Fruit fly (Drosophila melanogaster) whole organism, pupa: Measurements from ENCODE around the gene CG10948.
A peak's percentile ranks its signal among the peaks of the same experiment; 100 is the strongest.

Experiments used
- CG10348 ChIP-seq: fragments of 200-800 bp; sonication (Bioruptor generic); IDR thresholded peaks from 2 replicates; pipeline ENCODE4 v1.3.6; 2022; ENCODE audit warnings: missing biosample characterization, missing genetic modification characterization
- CG12605 ChIP-seq: fragments of 200-800 bp; sonication (Bioruptor generic); IDR thresholded peaks from 2 replicates; pipeline ENCODE4 v1.3.6; 2022; ENCODE audit warnings: missing biosample characterization, missing genetic modification characterization
- CG13204 ChIP-seq: fragments of 200-800 bp; sonication (Bioruptor generic); optimal IDR thresholded peaks from 2 replicates; lab custom pipeline; 2018; ENCODE audit warnings: missing biosample characterization, mild to moderate bottlenecking, missing genetic modification characterization, moderate library complexity
- CG14655 ChIP-seq: fragments of 200-800 bp; sonication (Bioruptor generic); optimal IDR thresholded peaks from 3 replicates; lab custom pipeline; 2017; ENCODE audit warnings: mild to moderate bottlenecking, missing biosample characterization, missing genetic modification reagents, missing genetic modification characterization
- CG15710 ChIP-seq: fragments of 200-800 bp; sonication (Bioruptor generic); optimal IDR thresholded peaks from 2 replicates; lab custom pipeline; 2018; ENCODE audit warnings: missing biosample characterization, mild to moderate bottlenecking, missing genetic modification characterization, moderate library complexity
- CG17806 ChIP-seq: fragments of 200-800 bp; sonication (Bioruptor generic); optimal IDR thresholded peaks from 2 replicates; lab custom pipeline; 2018; ENCODE audit warnings: missing biosample characterization, mild to moderate bottlenecking, missing genetic modification characterization, moderate library complexity
- CG32121 ChIP-seq: fragments of 200-800 bp; sonication (Bioruptor generic); IDR thresholded peaks from 2 replicates; pipeline ENCODE4 v1.3.6; 2022; ENCODE audit warnings: missing biosample characterization, missing genetic modification characterization
- CG34367 ChIP-seq: fragments of 200-800 bp; sonication (Bioruptor generic); optimal IDR thresholded peaks from 2 replicates; lab custom pipeline; 2018; ENCODE audit warnings: missing biosample characterization, mild to moderate bottlenecking, missing genetic modification characterization
- CG4496 ChIP-seq: fragments of 200-800 bp; sonication (Bioruptor generic); IDR thresholded peaks from 3 replicates; pipeline ENCODE4 v1.3.6; 2022; ENCODE audit warnings: missing biosample characterization, missing genetic modification characterization
- CG8159 ChIP-seq: fragments of 200-800 bp; sonication (Bioruptor generic); optimal IDR thresholded peaks from 3 replicates; lab custom pipeline; 2018; ENCODE audit warnings: missing biosample characterization, mild to moderate bottlenecking, missing genetic modification characterization, moderate library complexity
- CG8301 ChIP-seq: fragments of 200-800 bp; sonication (Bioruptor generic); optimal IDR thresholded peaks from 2 replicates; lab custom pipeline; 2018; ENCODE audit warnings: missing biosample characterization, mild to moderate bottlenecking, missing genetic modification characterization
- CG9948 ChIP-seq: fragments of 200-800 bp; sonication (Bioruptor generic); optimal IDR thresholded peaks from 2 replicates; lab custom pipeline; 2018; ENCODE audit warnings: missing biosample characterization, mild to moderate bottlenecking, missing genetic modification characterization, moderate library complexity
- D1 ChIP-seq: fragments of 200-800 bp; sonication (Bioruptor generic); optimal IDR thresholded peaks from 2 replicates; lab custom pipeline; 2018; ENCODE audit warnings: missing biosample characterization, mild to moderate bottlenecking, missing genetic modification characterization, moderate library complexity
- EcR ChIP-seq: fragments of 200-800 bp; sonication (Bioruptor generic); optimal IDR thresholded peaks from 3 replicates; lab custom pipeline; 2019; ENCODE audit warnings: missing biosample characterization, missing genetic modification characterization, mild to moderate bottlenecking, moderate library complexity, missing genetic modification reagents
- Ets98B ChIP-seq: fragments of 200-800 bp; sonication (Bioruptor generic); IDR thresholded peaks from 2 replicates; pipeline ENCODE4 v1.3.6; 2022; ENCODE audit warnings: missing biosample characterization, missing genetic modification characterization
- Pif1A ChIP-seq: fragments of 200-800 bp; sonication (Bioruptor generic); optimal IDR thresholded peaks from 3 replicates; lab custom pipeline; 2016; ENCODE audit warnings: missing biosample characterization, missing genetic modification characterization
- Pif1B ChIP-seq: fragments of 200-800 bp; sonication (Bioruptor generic); optimal IDR thresholded peaks from 3 replicates; lab custom pipeline; 2016; ENCODE audit warnings: missing biosample characterization, missing genetic modification characterization
- Snoo ChIP-seq: fragments of 200-800 bp; sonication (Bioruptor generic); optimal IDR thresholded peaks from 3 replicates; lab custom pipeline; 2017; ENCODE audit warnings: missing biosample characterization, mild to moderate bottlenecking, missing genetic modification characterization, inconsistent platforms
- fd96Ca ChIP-seq: fragments of 200-800 bp; sonication (Bioruptor generic); IDR thresholded peaks from 3 replicates; pipeline ENCODE4 v1.3.6; 2022; ENCODE audit warnings: missing biosample characterization, missing genetic modification characterization
- rn ChIP-seq: fragments of 200-800 bp; sonication (Bioruptor generic); IDR thresholded peaks from 2 replicates; pipeline ENCODE4 v1.3.6; 2022; ENCODE audit warnings: missing biosample characterization, missing genetic modification characterization

The CG10948 gene

DNA sequence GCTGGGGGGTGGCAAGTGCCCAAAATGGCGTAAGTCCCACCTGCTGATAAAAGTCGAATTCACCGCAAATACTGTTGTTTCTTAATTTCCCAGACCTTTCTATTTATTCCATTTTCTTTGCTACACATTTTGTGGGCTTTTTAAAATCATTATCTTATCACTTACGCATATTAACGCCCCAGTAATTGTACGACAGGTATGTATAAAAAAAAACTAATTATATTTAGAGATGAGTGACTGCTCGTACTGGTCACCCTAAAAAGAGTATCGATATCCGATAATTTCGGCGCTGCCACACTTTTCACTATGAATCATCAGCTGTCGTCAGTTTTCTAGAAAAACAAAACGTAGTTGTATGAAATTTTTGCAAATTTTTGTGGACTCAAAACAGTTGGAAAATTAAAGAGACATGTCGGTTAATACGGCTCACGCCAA, at the start of gene CG10948, which contains the start of gene Wbp2:
CG10948 (minus strand) TSS at position 251 of the 435 bp plus-strand sequence.
Wbp2 (plus strand) TSS at position 299 of the 435 bp plus-strand sequence.
- no peak for TF ChIP-seq CG9948 (tag; lab: Kevin White, UChicago)
- TF ChIP-seq CG8159 (tag; lab: Kevin White, UChicago) = no peak
- no peak for TF ChIP-seq CG34367
- TF ChIP-seq Snoo = peak; percentile 36
- TF ChIP-seq Pif1B (GFP tag; lab: Kevin White, UChicago) = no peak
- peak; percentile 62 for TF ChIP-seq CG4496 (GFP tag; lab: Robert Waterston, UW)

DNA sequence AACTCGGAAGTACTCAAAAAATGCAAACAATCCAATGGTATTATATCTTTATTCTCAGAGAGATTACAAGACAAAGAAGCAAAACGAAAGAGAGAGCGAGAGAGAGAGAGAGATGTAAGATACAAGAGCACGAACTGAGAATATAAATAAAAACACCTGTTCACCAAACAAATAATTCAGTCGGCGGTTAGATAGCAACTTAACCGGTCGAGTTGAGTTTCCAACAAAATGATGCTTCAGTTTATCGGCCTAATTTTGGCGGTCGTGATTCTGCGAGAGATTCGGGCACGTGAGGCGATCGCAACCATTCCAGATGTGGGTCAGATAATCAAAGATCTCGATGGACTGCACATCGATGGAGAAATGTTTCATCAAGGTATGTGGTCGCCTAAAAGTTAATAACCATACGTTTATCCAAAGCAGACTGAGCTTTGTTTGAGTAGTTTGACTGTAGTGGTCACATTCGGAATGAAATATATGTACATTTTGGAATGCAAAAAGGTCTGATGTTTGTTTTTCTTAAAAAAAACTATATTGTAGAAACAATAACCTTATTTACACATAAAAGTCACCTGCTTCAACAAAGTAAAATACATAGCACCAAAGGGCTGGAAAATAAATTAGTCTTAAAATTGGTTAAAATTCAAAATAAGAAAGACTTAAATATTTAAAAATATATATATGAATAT, 42.7 kb upstream of the CG10948 start, which contains the start of gene CG14118:
CG14118 (plus strand) TSS at position 174 of the 689 bp plus-strand sequence.
- TF ChIP-seq CG8159 (tag; lab: Kevin White, UChicago) (no peak), CG34367 (no peak), D1 (tag; lab: Kevin White, UChicago) (no peak), Pif1A (GFP tag; lab: Kevin White, UChicago) (no peak), fd96Ca (GFP tag; lab: Robert Waterston, UW) (no peak), CG13204 (GFP tag; lab: Kevin White, UChicago) (no peak)

DNA sequence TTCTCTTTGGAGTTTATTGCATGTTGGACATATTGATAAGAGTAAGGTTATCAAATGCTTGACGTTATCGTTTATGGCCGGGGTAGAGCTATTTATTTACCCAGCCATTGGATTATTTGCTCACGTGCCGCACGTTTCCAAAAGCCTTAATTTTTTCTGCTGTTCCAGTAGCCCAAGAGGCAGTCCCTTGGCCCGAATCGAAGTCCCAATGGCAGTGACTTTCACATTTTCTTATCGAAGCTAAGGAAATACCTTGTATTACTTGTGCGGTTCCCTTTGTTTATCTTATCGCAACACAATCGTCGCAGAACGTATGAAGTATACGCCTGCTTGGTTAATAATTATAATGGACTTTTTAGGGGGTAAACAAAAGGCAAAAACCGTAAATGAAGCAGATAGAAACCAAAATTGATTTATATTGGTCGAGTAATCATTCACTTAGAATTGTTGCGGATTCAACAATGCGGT, 39.5 kb upstream of the CG10948 start, which contains the start of gene CG43894:
CG43894 (plus strand) TSS at position 418 of the 468 bp plus-strand sequence.
- TF ChIP-seq CG8159 (tag; lab: Kevin White, UChicago) (no peak), CG13204 (GFP tag; lab: Kevin White, UChicago) (no peak), CG32121 (GFP tag; lab: Robert Waterston, UW) (no peak), EcR (GFP tag; lab: Kevin White, UChicago) (no peak), D1 (tag; lab: Kevin White, UChicago) (no peak), CG34367 (no peak), Pif1B (GFP tag; lab: Kevin White, UChicago) (no peak), CG12605 (GFP tag; lab: Robert Waterston, UW) (no peak), CG15710 (no peak), CG10348 (GFP tag; lab: Robert Waterston, UW) (no peak), Ets98B (GFP tag; lab: Robert Waterston, UW) (no peak), Snoo (no peak)

DNA sequence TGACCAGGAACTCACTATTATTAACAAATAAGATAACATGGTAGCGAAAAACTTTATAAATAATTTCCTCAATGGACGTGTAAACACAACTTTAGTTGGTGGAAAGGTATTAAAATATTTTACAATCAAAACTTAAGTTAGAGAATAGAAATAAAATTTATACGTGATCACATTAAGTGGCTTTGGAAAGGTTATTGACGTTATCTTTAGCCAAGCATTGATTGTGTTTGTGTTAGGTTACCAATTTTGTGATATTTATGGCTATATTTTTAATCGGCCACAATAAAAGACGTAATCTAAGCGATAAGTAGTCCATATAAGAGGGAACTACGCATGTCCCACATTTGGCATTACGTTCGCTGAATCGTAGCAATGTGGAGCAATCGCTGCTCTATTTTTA, 34.8 kb upstream of the CG10948 start, which contains the start of gene CG14120:
CG14120 (plus strand) TSS at position 360 of the 400 bp plus-strand sequence.
- no peak for TF ChIP-seq EcR (GFP tag; lab: Kevin White, UChicago)
- no peak for TF ChIP-seq CG14655 (GFP tag; lab: Kevin White, UChicago)
- no peak for TF ChIP-seq Snoo
- TF ChIP-seq CG8159 (tag; lab: Kevin White, UChicago) = no peak
- TF ChIP-seq CG12605 (GFP tag; lab: Robert Waterston, UW) = no peak
- TF ChIP-seq CG17806 (tag; lab: Kevin White, UChicago) = no peak
- no peak for TF ChIP-seq CG34367
- TF ChIP-seq CG9948 (tag; lab: Kevin White, UChicago) = no peak

DNA sequence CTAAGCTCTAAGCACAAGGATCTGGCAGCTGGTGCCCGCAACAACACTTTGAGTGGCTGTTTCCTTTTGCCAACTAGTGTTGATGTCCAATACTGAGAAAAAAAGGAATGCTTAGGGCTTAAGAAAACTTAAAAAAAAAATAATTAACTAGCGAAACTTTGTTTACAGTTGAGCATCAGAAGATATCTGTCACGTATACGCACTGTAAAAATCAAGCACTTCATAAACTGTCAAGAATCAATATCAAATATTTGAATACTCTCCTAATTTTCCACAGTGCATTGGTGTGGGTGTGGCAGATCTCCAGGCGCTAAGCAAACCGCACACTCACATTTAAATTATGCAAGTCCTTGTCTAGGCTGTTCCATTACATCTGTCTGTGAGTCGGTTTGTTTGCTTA, 24.3 kb upstream of the CG10948 start:
- TF ChIP-seq D1 (tag; lab: Kevin White, UChicago) = no peak
- TF ChIP-seq Pif1A (GFP tag; lab: Kevin White, UChicago) = no peak
- no peak for TF ChIP-seq CG4496 (GFP tag; lab: Robert Waterston, UW)
- TF ChIP-seq Pif1B (GFP tag; lab: Kevin White, UChicago) = no peak
- no peak for TF ChIP-seq CG8159 (tag; lab: Kevin White, UChicago)
- TF ChIP-seq fd96Ca (GFP tag; lab: Robert Waterston, UW) = no peak
- no peak for TF ChIP-seq CG14655 (GFP tag; lab: Kevin White, UChicago)
- TF ChIP-seq CG10348 (GFP tag; lab: Robert Waterston, UW) = no peak
- TF ChIP-seq Snoo = no peak
- TF ChIP-seq CG32121 (GFP tag; lab: Robert Waterston, UW) = no peak
- no peak for TF ChIP-seq CG9948 (tag; lab: Kevin White, UChicago)
- no peak for TF ChIP-seq EcR (GFP tag; lab: Kevin White, UChicago)
- TF ChIP-seq CG8301 = no peak

DNA sequence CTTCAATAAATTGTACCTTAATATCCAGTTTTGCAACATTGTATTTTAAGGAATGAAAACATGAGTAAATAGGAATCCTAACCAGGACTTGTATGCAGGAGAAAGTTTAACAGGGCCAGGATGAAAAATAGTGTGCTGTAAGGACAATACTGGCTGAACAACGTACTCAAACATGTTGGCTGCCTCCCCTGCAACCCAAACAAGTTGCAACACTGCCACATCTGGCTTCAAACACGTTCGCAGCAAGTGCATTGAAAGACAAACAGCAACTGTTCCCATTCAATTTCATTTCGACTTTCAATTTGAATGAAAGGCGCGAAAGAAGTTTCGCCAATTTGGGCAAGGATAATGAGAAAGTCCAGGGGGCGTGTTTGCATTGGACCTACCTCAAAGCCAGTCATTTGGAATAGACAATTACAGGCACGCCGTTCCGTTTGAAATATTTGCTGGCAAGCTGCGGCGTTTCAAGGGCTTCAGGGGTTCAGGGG, 18.1 kb upstream of the CG10948 start:
- no peak for TF ChIP-seq CG13204 (GFP tag; lab: Kevin White, UChicago)
- TF ChIP-seq CG12605 (GFP tag; lab: Robert Waterston, UW) = no peak
- TF ChIP-seq CG17806 (tag; lab: Kevin White, UChicago) = no peak
- TF ChIP-seq CG32121 (GFP tag; lab: Robert Waterston, UW) = no peak

DNA sequence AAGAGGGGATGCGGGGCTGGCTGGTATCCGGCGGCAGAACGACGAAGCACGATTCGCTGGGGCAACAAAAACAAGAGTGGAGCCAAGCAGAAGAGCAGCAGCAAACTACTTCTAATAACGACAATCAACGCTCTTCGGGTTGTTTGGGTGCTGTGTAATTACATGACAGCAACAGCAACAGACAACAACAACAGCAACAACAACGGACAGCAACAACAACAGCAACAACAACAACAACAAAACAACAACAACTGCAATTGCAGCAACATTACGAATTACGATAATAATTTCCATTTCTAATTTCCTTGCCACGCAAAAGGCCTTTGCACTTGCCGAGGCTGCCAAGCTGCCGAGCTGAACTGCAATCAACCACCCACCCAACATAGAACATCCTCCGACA, 14.6 kb upstream of the CG10948 start:
- TF ChIP-seq Snoo (no peak), Ets98B (GFP tag; lab: Robert Waterston, UW) (no peak), rn (GFP tag; lab: Robert Waterston, UW) (no peak), CG15710 (no peak), CG34367 (no peak), CG32121 (GFP tag; lab: Robert Waterston, UW) (no peak), CG14655 (GFP tag; lab: Kevin White, UChicago) (no peak), Pif1A (GFP tag; lab: Kevin White, UChicago) (no peak), CG10348 (GFP tag; lab: Robert Waterston, UW) (no peak), Pif1B (GFP tag; lab: Kevin White, UChicago) (no peak), CG8301 (no peak), CG17806 (tag; lab: Kevin White, UChicago) (no peak), CG13204 (GFP tag; lab: Kevin White, UChicago) (no peak), CG4496 (GFP tag; lab: Robert Waterston, UW) (no peak)
